Fruit fly (Drosophila melanogaster) whole organism, wandering third instar larva: ENCODE data around the gene CG14269.

ENCODE experiments used
- CG32264 ChIP-seq: fragments of 200-800 bp; sonication (Bioruptor generic); optimal IDR thresholded peaks from 2 replicates; lab custom pipeline; 2016; ENCODE audit warnings: missing biosample characterization, missing genetic modification characterization
- CrebA ChIP-seq: fragments of 200-800 bp; sonication (Bioruptor generic); optimal IDR thresholded peaks from 2 replicates; lab custom pipeline; 2016; ENCODE audit warnings: missing biosample characterization, mild to moderate bottlenecking, missing genetic modification characterization, borderline replicate concordance
- Hr78 ChIP-seq: fragments of >200 bp; optimal IDR thresholded peaks from 2 replicates; lab custom pipeline; 2017; ENCODE audit warnings: missing biosample characterization, missing genetic modification characterization
- Sp1 ChIP-seq: fragments of 200-800 bp; sonication (Bioruptor generic); optimal IDR thresholded peaks from 3 replicates; lab custom pipeline; 2019; ENCODE audit warnings: missing biosample characterization, mild to moderate bottlenecking, missing genetic modification characterization, moderate library complexity
- fru ChIP-seq: fragments of 200-800 bp; sonication (Bioruptor generic); optimal IDR thresholded peaks from 3 replicates; lab custom pipeline; 2016; ENCODE audit warnings: missing biosample characterization, mild to moderate bottlenecking, missing genetic modification characterization
- jim ChIP-seq: fragments of 175-275, 200-325 bp; sonication (Bioruptor generic); optimal IDR thresholded peaks from 2 replicates; lab custom pipeline; 2016; ENCODE audit warnings: missing biosample characterization, mild to moderate bottlenecking, missing genetic modification characterization
- pan ChIP-seq: fragments of >200 bp; optimal IDR thresholded peaks from 2 replicates; lab custom pipeline; 2017
- sv ChIP-seq: fragments of 200-800 bp; sonication (Bioruptor generic); optimal IDR thresholded peaks from 3 replicates; lab custom pipeline; 2016; ENCODE audit warnings: missing biosample characterization, missing genetic modification characterization
- usp ChIP-seq: fragments of >200 bp; optimal IDR thresholded peaks from 2 replicates; lab custom pipeline; 2017; ENCODE audit warnings: missing biosample characterization, missing genetic modification characterization

- TF ChIP-seq fru (GFP tag; lab: Kevin White, UChicago) (peak; percentile 44), sv (no peak), pan (lab: Kevin White, UChicago) (no peak), Hr78 (GFP tag; lab: Kevin White, UChicago) (no peak), CG32264 (GFP tag; lab: Kevin White, UChicago) (no peak), jim (GFP tag; lab: Kevin White, UChicago) (no peak), usp (GFP tag; lab: Kevin White, UChicago) (no peak), CrebA (GFP tag; lab: Kevin White, UChicago) (no peak), Sp1 (GFP tag; lab: Kevin White, UChicago) (no peak)
These were observed 12.3 kb upstream of the CG14269 start for dm6 chrX:3447718-3448523.
